Fruit fly (Drosophila melanogaster) whole organism, pupa: ENCODE results near the gene fz4.

ENCODE experiments used
- CG12605 ChIP-seq: fragments of 200-800 bp; sonication (Bioruptor generic); IDR thresholded peaks from 2 replicates; pipeline ENCODE4 v1.3.6; 2022; ENCODE audit warnings: missing biosample characterization, missing genetic modification characterization
- CG13204 ChIP-seq: fragments of 200-800 bp; sonication (Bioruptor generic); optimal IDR thresholded peaks from 2 replicates; lab custom pipeline; 2018; ENCODE audit warnings: missing biosample characterization, mild to moderate bottlenecking, missing genetic modification characterization, moderate library complexity
- CG14655 ChIP-seq: fragments of 200-800 bp; sonication (Bioruptor generic); optimal IDR thresholded peaks from 3 replicates; lab custom pipeline; 2017; ENCODE audit warnings: mild to moderate bottlenecking, missing biosample characterization, missing genetic modification reagents, missing genetic modification characterization
- CG15710 ChIP-seq: fragments of 200-800 bp; sonication (Bioruptor generic); optimal IDR thresholded peaks from 2 replicates; lab custom pipeline; 2018; ENCODE audit warnings: missing biosample characterization, mild to moderate bottlenecking, missing genetic modification characterization, moderate library complexity
- CG32121 ChIP-seq: fragments of 200-800 bp; sonication (Bioruptor generic); IDR thresholded peaks from 2 replicates; pipeline ENCODE4 v1.3.6; 2022; ENCODE audit warnings: missing biosample characterization, missing genetic modification characterization
- CG8301 ChIP-seq: fragments of 200-800 bp; sonication (Bioruptor generic); optimal IDR thresholded peaks from 2 replicates; lab custom pipeline; 2018; ENCODE audit warnings: missing biosample characterization, mild to moderate bottlenecking, missing genetic modification characterization
- CG9948 ChIP-seq: fragments of 200-800 bp; sonication (Bioruptor generic); optimal IDR thresholded peaks from 2 replicates; lab custom pipeline; 2018; ENCODE audit warnings: missing biosample characterization, mild to moderate bottlenecking, missing genetic modification characterization, moderate library complexity
- D1 ChIP-seq: fragments of 200-800 bp; sonication (Bioruptor generic); optimal IDR thresholded peaks from 2 replicates; lab custom pipeline; 2018; ENCODE audit warnings: missing biosample characterization, mild to moderate bottlenecking, missing genetic modification characterization, moderate library complexity
- EcR ChIP-seq: fragments of 200-800 bp; sonication (Bioruptor generic); optimal IDR thresholded peaks from 3 replicates; lab custom pipeline; 2019; ENCODE audit warnings: missing biosample characterization, missing genetic modification characterization, mild to moderate bottlenecking, moderate library complexity, missing genetic modification reagents
- Pif1A ChIP-seq: fragments of 200-800 bp; sonication (Bioruptor generic); optimal IDR thresholded peaks from 3 replicates; lab custom pipeline; 2016; ENCODE audit warnings: missing biosample characterization, missing genetic modification characterization
- Snoo ChIP-seq: fragments of 200-800 bp; sonication (Bioruptor generic); optimal IDR thresholded peaks from 3 replicates; lab custom pipeline; 2017; ENCODE audit warnings: missing biosample characterization, mild to moderate bottlenecking, missing genetic modification characterization, inconsistent platforms
- fd96Ca ChIP-seq: fragments of 200-800 bp; sonication (Bioruptor generic); IDR thresholded peaks from 3 replicates; pipeline ENCODE4 v1.3.6; 2022; ENCODE audit warnings: missing biosample characterization, missing genetic modification characterization
- rn ChIP-seq: fragments of 200-800 bp; sonication (Bioruptor generic); IDR thresholded peaks from 2 replicates; pipeline ENCODE4 v1.3.6; 2022; ENCODE audit warnings: missing biosample characterization, missing genetic modification characterization

DNA sequence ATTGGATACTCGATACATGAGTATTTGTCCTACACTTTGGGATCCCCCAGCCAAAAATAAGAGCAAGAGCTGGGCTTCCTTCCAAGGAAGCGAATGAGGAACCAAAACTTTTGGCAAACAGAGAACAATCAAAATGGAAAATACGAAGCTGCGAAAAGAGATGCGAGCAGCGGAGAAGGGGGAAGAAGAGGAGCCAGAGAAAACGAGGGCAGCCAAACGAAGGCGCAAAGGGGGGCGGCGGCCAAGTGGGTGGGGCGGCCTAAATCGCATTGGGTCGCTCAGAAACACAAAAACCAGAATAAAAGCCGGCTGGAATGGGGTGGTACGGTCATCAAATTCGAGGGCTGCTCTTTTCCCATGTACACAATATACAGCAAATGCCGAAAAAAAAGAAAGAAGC lies 16.0 kb downstream of the fz4 start:
- TF ChIP-seq CG13204: no peak
- no peak for TF ChIP-seq CG9948
- no peak for TF ChIP-seq CG32121 (GFP tag; lab: Robert Waterston, UW)
- no peak for TF ChIP-seq Pif1A (GFP tag; lab: Kevin White, UChicago)
- no peak for TF ChIP-seq Snoo
- TF ChIP-seq D1 (tag; lab: Kevin White, UChicago): no peak
- no peak for TF ChIP-seq CG14655
- TF ChIP-seq EcR (GFP tag; lab: Kevin White, UChicago): no peak
- no peak for TF ChIP-seq CG15710
- TF ChIP-seq rn (GFP tag; lab: Robert Waterston, UW): no peak
- no peak for TF ChIP-seq CG12605 (GFP tag; lab: Robert Waterston, UW)
- no peak for TF ChIP-seq CG8301 (tag; lab: Kevin White, UChicago)
- no peak for TF ChIP-seq fd96Ca (GFP tag; lab: Robert Waterston, UW)
